Fruit fly (Drosophila melanogaster) Kc167 (cell line): Measurements from ENCODE around the gene Orct2.

ENCODE experiments used
- Myc ChIP-seq: fragments of >200 bp; optimal IDR thresholded peaks from 2 replicates; lab custom pipeline; 2017; ENCODE audit warnings: missing external identifiers
- h ChIP-seq: fragments of >200 bp; optimal IDR thresholded peaks from 3 replicates; lab custom pipeline; 2018; ENCODE audit warnings: missing external identifiers
- insv ChIP-seq: fragments of >200 bp; optimal IDR thresholded peaks from 3 replicates; lab custom pipeline; 2018; ENCODE audit warnings: missing external identifiers
- psq ChIP-seq: fragments of >200 bp; optimal IDR thresholded peaks from 2 replicates; lab custom pipeline; 2017; ENCODE audit warnings: missing external identifiers
- ttk ChIP-seq: sonication (Bioruptor generic); optimal IDR thresholded peaks from 2 replicates; lab custom pipeline; 2017; ENCODE audit warnings: missing external identifiers

DNA sequence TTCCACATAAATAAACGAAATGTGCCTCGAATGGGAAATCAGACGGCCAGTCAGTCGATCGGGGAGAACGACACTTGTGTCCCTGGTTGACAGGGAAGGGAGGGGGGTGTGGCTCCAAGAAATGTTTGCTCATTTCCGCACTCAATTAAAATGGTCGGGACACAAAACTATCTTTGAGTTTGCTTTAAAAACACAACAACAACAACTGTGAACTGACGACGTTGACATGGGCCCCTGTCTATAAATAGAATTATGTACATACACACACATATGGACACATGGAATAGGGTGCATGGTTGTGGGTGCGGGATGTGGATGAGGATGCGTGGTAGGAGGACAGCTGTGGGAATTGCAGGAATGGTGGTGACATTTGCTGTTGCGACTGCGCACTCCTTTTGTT is 2.8 kb upstream of the Orct2 start:
- TF ChIP-seq insv (lab: Kevin White, UChicago) (no peak), h (lab: Kevin White, UChicago) (no peak), psq (lab: Kevin White, UChicago) (no peak), Myc (no peak), ttk (lab: Kevin White, UChicago) (no peak)
